Worm (Caenorhabditis elegans) whole organism, L3 larva: ENCODE results near the gene T16H12.9.

Experiments
- R02D3.7 ChIP-seq: fragments of 150-350 bp; optimal IDR thresholded peaks from 2 replicates; lab custom pipeline; 2014; ENCODE audit warnings: missing biosample characterization, missing genetic modification characterization
- ZK546.5 ChIP-seq: sonication (generic microtip); optimal IDR thresholded peaks from 2 replicates; lab custom pipeline; 2017; ENCODE audit warnings: missing biosample characterization, missing genetic modification characterization
- aly-2 ChIP-seq: fragments of 150-350 bp; optimal IDR thresholded peaks from 2 replicates; lab custom pipeline; 2014; ENCODE audit warnings: missing biosample characterization, missing genetic modification characterization
- ama-1 ChIP-seq: fragments of 150-350 bp; optimal IDR thresholded peaks from 2 replicates; lab custom pipeline; 2018
- ceh-16 ChIP-seq: sonication (generic microtip); optimal IDR thresholded peaks from 2 replicates; lab custom pipeline; 2017; ENCODE audit warnings: missing biosample characterization, missing genetic modification characterization
- ceh-28 ChIP-seq: fragments of 150-350 bp; optimal IDR thresholded peaks from 2 replicates; lab custom pipeline; 2014; ENCODE audit warnings: missing biosample characterization, missing genetic modification reagents, missing genetic modification characterization
- ceh-9 ChIP-seq: sonication (generic microtip); optimal IDR thresholded peaks from 2 replicates; lab custom pipeline; 2018; ENCODE audit warnings: missing biosample characterization, missing genetic modification characterization
- daf-12 ChIP-seq: fragments of 150-350 bp; optimal IDR thresholded peaks from 2 replicates; lab custom pipeline; 2014; ENCODE audit warnings: missing biosample characterization, missing genetic modification reagents, missing genetic modification characterization
- egl-5 ChIP-seq: fragments of 150-350 bp; optimal IDR thresholded peaks from 2 replicates; lab custom pipeline; 2017; ENCODE audit warnings: missing biosample characterization, missing genetic modification reagents, missing genetic modification characterization, inconsistent platforms
- elt-1 ChIP-seq: fragments of 150-350 bp; optimal IDR thresholded peaks from 2 replicates; lab custom pipeline; 2014; ENCODE audit warnings: missing biosample characterization, missing genetic modification characterization
- elt-2 ChIP-seq: sonication (generic microtip); optimal IDR thresholded peaks from 2 replicates; lab custom pipeline; 2016; ENCODE audit warnings: missing genetic modification reagents, mild to moderate bottlenecking, missing genetic modification characterization, missing compliant biosample characterization
- elt-3 ChIP-seq, 3 experiments: fragments of 150-350 bp in 1 of 3; sonication (generic microtip) in 2 of 3; optimal IDR thresholded peaks; 2 replicates in 2 of 3; 4 replicates in 1 of 3; lab custom pipeline; 2014 to 2017; ENCODE audit warnings: missing biosample characterization in 3 of 3, missing genetic modification characterization in 3 of 3
- fkh-10 ChIP-seq: sonication (generic microtip); optimal IDR thresholded peaks from 2 replicates; lab custom pipeline; 2017; ENCODE audit warnings: missing biosample characterization, missing genetic modification reagents, missing genetic modification characterization
- fkh-2 ChIP-seq: fragments of 150-350 bp; optimal IDR thresholded peaks from 2 replicates; lab custom pipeline; 2014; ENCODE audit warnings: missing biosample characterization, missing genetic modification reagents, missing genetic modification characterization
- fos-1 ChIP-seq: fragments of 150-350 bp; optimal IDR thresholded peaks from 2 replicates; lab custom pipeline; 2014; ENCODE audit warnings: missing biosample characterization, missing genetic modification characterization
- hmg-11 ChIP-seq: sonication (generic microtip); optimal IDR thresholded peaks from 2 replicates; lab custom pipeline; 2016; ENCODE audit warnings: missing genetic modification characterization, missing compliant biosample characterization
- lin-15B ChIP-seq: fragments of 150-350 bp; optimal IDR thresholded peaks from 2 replicates; lab custom pipeline; 2014; ENCODE audit warnings: missing biosample characterization, missing genetic modification characterization
- lsy-12 ChIP-seq: sonication (generic microtip); optimal IDR thresholded peaks from 2 replicates; lab custom pipeline; 2016; ENCODE audit warnings: mild to moderate bottlenecking, missing genetic modification characterization, missing compliant biosample characterization
- mdl-1 ChIP-seq: fragments of 150-350 bp; optimal IDR thresholded peaks from 2 replicates; lab custom pipeline; 2014; ENCODE audit warnings: missing biosample characterization, missing genetic modification characterization
- nfya-1 ChIP-seq: sonication (generic microtip); optimal IDR thresholded peaks from 2 replicates; lab custom pipeline; 2017; ENCODE audit warnings: missing genetic modification characterization, mild to moderate bottlenecking, missing compliant biosample characterization, antibody characterized with exemption, moderate library complexity; ENCODE audit not compliant: insufficient read depth
- nhr-12 ChIP-seq: fragments of 150-350 bp; optimal IDR thresholded peaks from 2 replicates; lab custom pipeline; 2014; ENCODE audit warnings: missing biosample characterization, missing genetic modification characterization
- nhr-23 ChIP-seq: fragments of 150-350 bp; optimal IDR thresholded peaks from 2 replicates; lab custom pipeline; 2014; ENCODE audit warnings: missing biosample characterization, missing genetic modification reagents, missing genetic modification characterization
- nhr-237 ChIP-seq: fragments of 150-350 bp; optimal IDR thresholded peaks from 2 replicates; lab custom pipeline; 2014; ENCODE audit warnings: missing biosample characterization, missing genetic modification characterization
- nhr-25 ChIP-seq: sonication (generic microtip); optimal IDR thresholded peaks from 2 replicates; lab custom pipeline; 2017; ENCODE audit warnings: missing biosample characterization, missing genetic modification characterization
- nhr-43 ChIP-seq: sonication (generic microtip); optimal IDR thresholded peaks from 2 replicates; lab custom pipeline; 2016; ENCODE audit warnings: mild to moderate bottlenecking, missing genetic modification characterization, missing compliant biosample characterization; ENCODE audit not compliant: poor library complexity, severe bottlenecking
- nhr-67 ChIP-seq: fragments of 150-350 bp; optimal IDR thresholded peaks from 2 replicates; lab custom pipeline; 2014; ENCODE audit warnings: missing biosample characterization, missing genetic modification characterization
- nhr-76 ChIP-seq: fragments of 150-350 bp; sonication (generic microtip); optimal IDR thresholded peaks from 5 replicates; lab custom pipeline; 2014; ENCODE audit warnings: missing biosample characterization, missing genetic modification characterization
- nhr-77 ChIP-seq: fragments of 150-350 bp; optimal IDR thresholded peaks from 2 replicates; lab custom pipeline; 2014; ENCODE audit warnings: missing biosample characterization, missing genetic modification characterization
- pha-4 ChIP-seq: fragments of 150-350 bp; optimal IDR thresholded peaks from 2 replicates; lab custom pipeline; 2014; ENCODE audit warnings: missing biosample characterization, missing genetic modification reagents, missing genetic modification characterization
- snpc-4 ChIP-seq: fragments of 150-350 bp; optimal IDR thresholded peaks from 2 replicates; lab custom pipeline; 2014; ENCODE audit warnings: missing biosample characterization, missing genetic modification characterization
- tbx-2 ChIP-seq: sonication (generic microtip); optimal IDR thresholded peaks from 2 replicates; lab custom pipeline; 2016; ENCODE audit warnings: mild to moderate bottlenecking, missing genetic modification characterization, missing compliant biosample characterization
- unc-39 ChIP-seq: sonication (generic microtip); optimal IDR thresholded peaks from 4 replicates; lab custom pipeline; 2017; ENCODE audit warnings: missing biosample characterization, missing genetic modification characterization
- unc-62 ChIP-seq: fragments of 150-350 bp; sonication (generic microtip); optimal IDR thresholded peaks from 4 replicates; lab custom pipeline; 2014; ENCODE audit warnings: missing biosample characterization, missing genetic modification reagents, missing genetic modification characterization
- zag-1 ChIP-seq: fragments of 150-350 bp; optimal IDR thresholded peaks from 2 replicates; lab custom pipeline; 2014; ENCODE audit warnings: missing biosample characterization, missing genetic modification characterization

The T16H12.9 gene

ce11 chrIII:10108995-10109394, at the start of gene T16H12.9:
T16H12.9 (plus strand) TSS chrIII:10109295.
- TF ChIP-seq elt-3 (tag; optimal IDR thresholded peaks at IDR 0.05; lab: Kevin White, UChicago) (no peak), ZK546.5 (tag; lab: Kevin White, UChicago) (no peak), R02D3.7 (tag; lab: Kevin White, UChicago) (no peak), fos-1 (tag; lab: Kevin White, UChicago) (no peak), pha-4 (tag; lab: Kevin White, UChicago) (no peak), nhr-237 (tag; lab: Kevin White, UChicago) (no peak), nfya-1 (tag; lab: Kevin White, UChicago) (no peak), unc-62 (GFP tag; lab: Kevin White, UChicago) (no peak), zag-1 (tag; lab: Kevin White, UChicago) (no peak), tbx-2 (tag; lab: Kevin White, UChicago) (no peak), daf-12 (tag; lab: Kevin White, UChicago) (no peak), ama-1 (lab: Kevin White, UChicago) (no peak)

- TF ChIP-seq nhr-12 = no peak
- no peak for TF ChIP-seq ceh-28 (tag; lab: Kevin White, UChicago)
- TF ChIP-seq mdl-1 (tag; lab: Kevin White, UChicago) = no peak
- TF ChIP-seq aly-2 (tag; lab: Kevin White, UChicago) = no peak
- no peak for TF ChIP-seq daf-12 (tag; lab: Kevin White, UChicago)
- TF ChIP-seq nhr-76 = no peak
- no peak for TF ChIP-seq nhr-25 (tag; lab: Kevin White, UChicago)
- no peak for TF ChIP-seq nhr-67 (tag; lab: Kevin White, UChicago)
- TF ChIP-seq lin-15B (tag; lab: Kevin White, UChicago) = no peak
- no peak for TF ChIP-seq nhr-23 (tag; lab: Kevin White, UChicago)
- no peak for TF ChIP-seq ama-1 (lab: Kevin White, UChicago)
These were observed 48.5 kb upstream of the T16H12.9 start, which contains the start of gene T16G12.13 for ce11 chrIII:10060573-10060972. T16G12.13 (plus strand) TSS chrIII:10060865.

DNA sequence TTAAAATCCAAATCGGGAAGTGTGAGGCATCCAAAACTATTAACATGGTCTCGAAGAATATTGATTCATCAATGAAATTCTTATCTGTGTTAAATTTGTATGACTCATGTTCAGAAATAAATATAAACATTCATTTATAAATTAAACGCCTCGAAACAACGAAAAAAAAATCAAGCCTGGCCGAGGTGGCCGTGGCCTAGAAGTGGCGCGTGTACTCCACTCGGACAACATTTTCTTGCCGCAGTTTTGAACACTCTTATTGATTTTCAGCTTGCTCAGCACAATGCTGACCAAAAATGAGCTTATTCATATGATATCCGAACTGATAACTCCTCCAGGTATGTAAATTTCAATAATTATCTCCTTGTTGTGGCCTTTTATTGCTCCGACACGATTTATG, 45.0 kb upstream of the T16H12.9 start, which contains the start of gene ekl-6:
ekl-6 (plus strand) TSS at position 265 of the 400 bp plus-strand sequence.
- TF ChIP-seq hmg-11 (tag; lab: Kevin White, UChicago) (peak; percentile 65), snpc-4 (tag; lab: Kevin White, UChicago) (peak; percentile 12), elt-3 (tag; optimal IDR thresholded peaks at IDR 0.05; lab: Kevin White, UChicago) (no peak), unc-39 (tag; lab: Kevin White, UChicago) (no peak), zag-1 (tag; lab: Kevin White, UChicago) (no peak), lin-15B (tag; lab: Kevin White, UChicago) (peak; percentile 48), lsy-12 (peak; percentile 22), nhr-43 (tag; lab: Kevin White, UChicago) (peak; percentile 79), elt-1 (tag; lab: Kevin White, UChicago) (no peak), egl-5 (tag; lab: Kevin White, UChicago) (no peak), nhr-237 (tag; lab: Kevin White, UChicago) (no peak), nhr-25 (tag; lab: Kevin White, UChicago) (no peak), nhr-77 (no peak)

DNA sequence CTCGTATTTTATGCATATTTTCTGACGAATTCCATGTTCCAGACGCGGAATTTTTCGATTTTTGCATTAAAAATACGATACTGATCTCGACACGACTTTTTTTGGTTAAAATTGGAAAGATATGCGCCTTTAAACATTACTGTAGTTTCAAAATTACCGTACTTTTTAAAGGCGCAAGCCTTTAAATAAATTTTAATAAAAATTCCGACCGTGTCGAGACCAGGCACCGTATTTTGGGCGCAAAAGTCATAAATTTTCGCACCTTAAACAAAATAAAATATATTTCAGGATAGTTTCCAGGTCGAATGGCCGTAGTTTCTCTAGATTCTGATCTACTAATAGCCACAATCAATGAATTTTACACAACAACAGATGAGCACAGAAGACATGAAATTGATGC, 39.8 kb upstream of the T16H12.9 start, which contains the start of gene T16G12.6:
T16G12.6 (plus strand) TSS at position 301 of the 400 bp plus-strand sequence.
- TF ChIP-seq nfya-1 (tag; lab: Kevin White, UChicago) (no peak), ceh-28 (tag; lab: Kevin White, UChicago) (no peak), fkh-2 (tag; lab: Kevin White, UChicago) (no peak), lin-15B (tag; lab: Kevin White, UChicago) (no peak), ceh-16 (no peak), zag-1 (tag; lab: Kevin White, UChicago) (no peak)

- TF ChIP-seq ceh-16 (no peak), nhr-23 (tag; lab: Kevin White, UChicago) (no peak), elt-2 (no peak), unc-62 (GFP tag; lab: Kevin White, UChicago) (no peak), nfya-1 (tag; lab: Kevin White, UChicago) (peak; percentile 92), ceh-9 (tag; lab: Kevin White, UChicago) (no peak), fkh-10 (no peak)
These were observed 33.1 kb upstream of the T16H12.9 start for ce11 chrIII:10076042-10076441.
